Fruit fly (Drosophila melanogaster) whole organism, wandering third instar larva: ENCODE data around the gene Usf.
A peak's percentile ranks its signal among the peaks of the same experiment; 100 is the strongest.

Experiments
- Hnf4 ChIP-seq: fragments of 200-800 bp; sonication (Bioruptor generic); optimal IDR thresholded peaks from 2 replicates; lab custom pipeline; 2016; ENCODE audit warnings: missing biosample characterization, mild to moderate bottlenecking, missing genetic modification characterization
- Hr78 ChIP-seq: fragments of >200 bp; optimal IDR thresholded peaks from 2 replicates; lab custom pipeline; 2017; ENCODE audit warnings: missing biosample characterization, missing genetic modification characterization
- Myc ChIP-seq: fragments of >200 bp; optimal IDR thresholded peaks from 2 replicates; lab custom pipeline; 2017
- ey ChIP-seq: fragments of 200-800 bp; sonication (Bioruptor generic); optimal IDR thresholded peaks from 2 replicates; lab custom pipeline; 2016; ENCODE audit warnings: missing biosample characterization, missing genetic modification characterization
- foxo ChIP-seq, 2 experiments: fragments of 200-800 bp; sonication (Bioruptor generic); optimal IDR thresholded peaks; 2 replicates in 1 of 2; 3 replicates in 1 of 2; lab custom pipeline; 2016 to 2017; ENCODE audit warnings: missing biosample characterization in 2 of 2, missing genetic modification characterization in 2 of 2
- fru ChIP-seq: fragments of 200-800 bp; sonication (Bioruptor generic); optimal IDR thresholded peaks from 3 replicates; lab custom pipeline; 2016; ENCODE audit warnings: missing biosample characterization, mild to moderate bottlenecking, missing genetic modification characterization
- h ChIP-seq: fragments of 200-800 bp; sonication (Bioruptor generic); optimal IDR thresholded peaks from 3 replicates; lab custom pipeline; 2016; ENCODE audit warnings: missing biosample characterization, mild to moderate bottlenecking, missing genetic modification characterization
- rgr ChIP-seq: fragments of 200-800 bp; sonication (Bioruptor generic); optimal IDR thresholded peaks from 3 replicates; lab custom pipeline; 2016; ENCODE audit warnings: missing biosample characterization, mild to moderate bottlenecking, missing genetic modification characterization

Gene Usf

DNA sequence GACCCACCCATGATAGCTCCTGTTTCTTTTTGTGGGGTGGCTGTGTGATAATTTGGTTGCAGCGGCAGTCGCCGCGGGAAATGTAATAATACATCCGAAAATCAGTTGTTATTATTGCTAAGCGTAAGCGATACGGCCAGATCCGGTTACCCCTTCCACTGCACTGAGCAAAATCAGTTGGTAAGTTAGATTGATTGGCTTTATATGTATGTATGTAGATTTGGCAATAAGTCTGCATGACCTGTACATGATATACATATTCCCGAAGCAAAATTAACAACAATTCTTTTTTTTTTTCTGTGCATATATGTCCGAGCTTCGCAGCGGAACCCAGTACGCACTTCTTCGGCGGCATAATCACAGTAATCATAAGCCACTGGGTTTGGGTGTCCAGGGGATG, 50.4 kb downstream of the Usf start:
- TF ChIP-seq Hnf4 (GFP tag; lab: Kevin White, UChicago), result peak; percentile 8
- peak; percentile 16 for TF ChIP-seq rgr (GFP tag; lab: Kevin White, UChicago)
- TF ChIP-seq Hr78 (GFP tag; lab: Kevin White, UChicago), result no peak
- no peak for TF ChIP-seq Myc
- peak; percentile 25 for TF ChIP-seq ey (GFP tag; lab: Kevin White, UChicago)
- TF ChIP-seq foxo (GFP tag; optimal IDR thresholded peaks at IDR 0.05; lab: Kevin White, UChicago), result peak in 1 of 2 experiments; percentile 39
- peak; percentile 29 for TF ChIP-seq fru (GFP tag; lab: Kevin White, UChicago)
- TF ChIP-seq h, result peak; percentile 36
